Worm (Caenorhabditis elegans): ENCODE results near the gene par-2.
A peak's percentile ranks its signal among the peaks of the same experiment; 100 is the strongest.

par-2 gene

DNA sequence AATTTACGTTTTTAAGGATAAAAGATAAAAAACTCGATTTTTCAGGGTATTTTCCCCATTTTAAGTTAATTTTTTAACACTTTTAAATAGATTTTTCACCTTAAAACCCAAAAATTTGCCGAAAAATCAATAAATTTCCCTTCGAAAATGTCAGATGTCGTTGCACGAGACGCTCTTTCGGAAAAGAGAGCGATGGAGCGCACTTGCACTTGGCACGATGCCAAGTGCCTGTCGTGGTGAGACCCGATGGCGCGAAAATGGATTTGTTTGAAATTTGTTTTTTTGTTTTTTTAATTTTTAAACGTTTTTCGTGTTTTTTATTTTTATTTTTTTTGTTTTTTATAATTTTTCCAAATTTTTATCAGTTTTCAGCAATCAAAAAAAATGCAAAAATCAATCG is 665 bp upstream of the par-2 start, which contains the start of the genes rab-18 and kbp-4 (continued):
- TF ChIP-seq dmd-8 (GFP tag; IDR thresholded peaks at IDR 0.05) (no peak), arid-1 (GFP tag; conservative IDR thresholded peaks at IDR 0.05) (peak; percentile 75), lsy-2 (tag; optimal IDR thresholded peaks at IDR 0.05) (peak; percentile 85 to 97)

DNA sequence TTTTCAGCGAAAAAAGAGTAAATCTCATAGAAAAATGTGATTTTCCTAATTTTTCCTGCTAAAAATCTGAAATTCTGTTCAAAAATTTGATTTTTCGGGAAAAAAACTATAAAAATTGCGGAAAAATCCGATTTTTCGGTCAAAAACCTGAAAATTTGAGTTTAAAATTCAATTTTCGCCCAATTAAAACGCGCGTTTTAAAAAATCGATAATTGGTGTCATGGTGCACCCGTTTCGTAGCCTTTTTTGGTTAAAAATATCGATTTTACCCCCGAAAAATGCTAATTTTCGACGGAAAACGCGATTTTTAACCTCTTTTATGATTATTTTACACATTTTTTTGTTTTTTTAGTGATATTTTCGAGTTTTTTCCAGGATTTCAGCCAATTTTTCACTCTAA is 3.8 kb downstream of the par-2 start:
- peak; percentile 48 for TF ChIP-seq ceh-28 (tag; optimal IDR thresholded peaks at IDR 0.05)
- TF ChIP-seq lsy-2 (tag; optimal IDR thresholded peaks at IDR 0.05) = no peak

DNA sequence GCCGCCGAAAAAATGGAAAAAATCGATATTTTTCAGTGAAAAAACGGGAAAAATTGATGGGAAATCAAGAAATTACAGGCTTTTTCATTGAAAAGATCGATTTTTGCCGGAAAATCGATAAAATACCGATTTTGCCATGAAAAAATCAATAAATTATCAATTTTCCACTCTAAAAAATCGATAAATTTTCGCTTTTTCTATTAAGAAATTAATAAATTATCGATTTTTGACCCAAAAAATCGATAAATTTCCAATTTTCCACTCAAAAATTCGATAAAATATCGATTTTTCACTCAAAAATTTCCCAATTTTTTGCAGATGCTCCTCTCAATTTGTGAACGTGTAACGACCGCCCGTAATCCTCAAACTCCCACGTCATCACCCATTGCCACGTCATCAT is 13.2 kb downstream of the par-2 start:
- TF ChIP-seq zfp-2 (tag; optimal IDR thresholded peaks at IDR 0.05) (no peak), attf-4 (tag; optimal IDR thresholded peaks at IDR 0.05) (no peak), dve-1 (tag; optimal IDR thresholded peaks at IDR 0.05; ENCODE audit: insufficient read depth) (no peak), ceh-28 (tag; optimal IDR thresholded peaks at IDR 0.05) (peak; percentile 86), ceh-44 (GFP tag; IDR thresholded peaks at IDR 0.05) (no peak), dpl-1 (GFP tag; optimal IDR thresholded peaks at IDR 0.05) (no peak), nhr-48 (tag; optimal IDR thresholded peaks at IDR 0.05) (no peak), mdt-29 (GFP tag; IDR thresholded peaks at IDR 0.05) (no peak)

DNA sequence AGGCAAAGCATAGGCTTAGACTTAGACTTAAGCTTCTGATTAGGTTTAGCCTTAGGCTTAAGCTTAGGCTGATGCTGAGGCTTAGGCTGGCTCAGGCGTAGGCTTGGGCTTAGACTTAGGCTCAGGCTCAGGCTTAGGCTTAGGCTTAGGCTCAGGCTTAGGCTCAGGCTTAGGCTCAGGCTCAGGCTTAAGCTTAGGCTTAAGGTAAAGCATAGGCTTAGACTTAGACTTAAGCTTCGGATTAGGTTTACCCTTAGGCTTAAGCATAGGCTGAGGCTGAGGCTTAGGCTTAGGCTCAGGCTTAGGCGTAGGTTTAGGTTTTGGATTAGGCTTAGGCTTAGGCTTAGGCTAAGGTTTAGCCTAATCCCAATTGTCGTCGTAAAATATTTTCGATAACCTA is 18.3 kb downstream of the par-2 start:
- no peak for TF ChIP-seq Y75B8A.6 (GFP tag; IDR thresholded peaks at IDR 0.05)

DNA sequence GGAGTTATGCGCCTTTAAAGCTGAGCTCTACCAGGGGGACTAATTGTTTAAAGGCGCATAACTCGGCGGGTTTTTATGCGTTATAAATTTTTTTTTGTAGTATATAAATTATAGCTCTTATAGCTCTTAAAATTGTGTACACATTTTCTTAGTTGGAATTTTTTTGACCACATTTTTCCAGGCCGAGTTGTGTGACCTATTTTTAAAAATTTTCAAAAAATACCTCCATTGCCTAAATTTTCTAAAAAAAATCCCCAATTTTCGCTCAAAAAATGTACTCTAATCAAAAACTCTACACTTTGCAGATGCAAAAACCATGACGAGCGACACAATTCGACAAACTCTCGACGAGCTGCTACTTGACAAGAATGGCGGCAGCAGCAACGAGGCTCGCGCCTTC is 21.7 kb downstream of the par-2 start, which contains the start of gene exc-6:
Gene exc-6, plus strand, starts transcription at position 301 of the 400 bp plus-strand sequence.
- no peak for TF ChIP-seq vab-7 (GFP tag; IDR thresholded peaks at IDR 0.05)
- TF ChIP-seq unc-62 (GFP tag; optimal IDR thresholded peaks at IDR 0.05 in 1 of 2) = peak in 1 of 2 experiments; percentile 61
- no peak for TF ChIP-seq unc-62 (tag; optimal IDR thresholded peaks at IDR 0.05)

DNA sequence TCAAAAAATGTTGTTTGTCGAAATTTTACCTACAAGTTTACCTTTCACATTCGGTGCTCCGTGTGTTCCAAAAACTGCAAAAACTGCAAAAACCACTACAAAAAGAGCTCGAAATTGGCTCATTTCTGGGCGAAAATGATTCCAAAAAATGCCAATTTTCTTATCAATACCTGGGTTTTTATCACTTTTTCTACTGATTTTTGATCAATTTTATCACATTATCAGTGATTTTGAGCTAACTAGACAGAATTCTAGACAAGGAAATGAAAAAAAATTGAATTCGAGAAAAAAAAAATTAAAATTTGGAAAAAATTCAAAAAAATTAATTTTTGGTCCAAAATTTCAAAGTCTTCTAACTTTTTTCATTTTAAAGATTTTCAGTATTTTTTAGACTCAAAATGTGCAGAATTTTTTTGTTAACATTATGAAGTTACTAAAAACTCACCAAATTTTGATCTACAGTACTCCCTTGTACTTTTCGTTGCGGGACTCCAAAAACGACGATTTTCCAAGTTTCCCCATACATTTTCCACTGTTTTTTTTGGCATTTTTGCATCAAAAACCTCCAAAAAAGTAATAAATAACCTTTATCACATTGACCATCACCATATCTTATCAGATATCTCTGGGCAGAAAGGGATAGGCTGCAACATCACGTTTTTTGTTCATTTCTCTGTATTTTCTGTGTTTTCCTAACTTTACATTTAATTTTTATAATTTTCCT is 34.8 kb downstream of the par-2 start, which contains the start of the genes F58B6.1 and acsd-1:
Gene F58B6.1, minus strand, starts transcription at position 133 of the 724 bp plus-strand sequence.
Gene acsd-1, plus strand, starts transcription at position 674 of the 724 bp plus-strand sequence.
- TF ChIP-seq zag-1 (tag; optimal IDR thresholded peaks at IDR 0.05) (no peak), pqm-1 (tag; optimal IDR thresholded peaks at IDR 0.05) (peak; percentile 8)

DNA sequence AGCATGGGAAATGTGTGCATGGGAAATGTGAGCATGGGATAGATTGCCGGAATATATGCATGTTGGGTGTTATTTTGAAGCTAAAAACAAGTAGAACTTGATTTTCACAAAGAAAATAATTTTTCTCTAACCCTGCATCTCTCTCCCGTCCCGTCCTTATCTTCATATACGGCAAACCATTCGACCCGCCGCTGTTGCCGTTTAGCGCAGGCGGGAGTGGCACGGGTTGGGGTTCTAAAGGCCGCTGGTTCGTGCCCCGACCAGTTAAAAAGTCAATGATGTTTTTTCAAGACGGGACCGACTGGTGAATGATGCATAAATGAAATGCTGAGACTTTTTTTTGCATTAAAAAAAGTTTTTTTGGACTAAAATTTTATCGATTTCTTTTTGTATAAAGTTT is 41.0 kb downstream of the par-2 start:
- TF ChIP-seq dmd-9 (GFP tag; IDR thresholded peaks at IDR 0.05) (no peak), hif-1 (tag; optimal IDR thresholded peaks at IDR 0.05) (peak in 1 of 2 experiments; percentile 11), ctbp-1 (GFP tag; IDR thresholded peaks at IDR 0.05) (peak; percentile 71), fos-1 (tag; optimal IDR thresholded peaks at IDR 0.05) (no peak), hmg-1.1 (GFP tag; IDR thresholded peaks at IDR 0.05) (peak; percentile 82), unc-39 (tag; optimal IDR thresholded peaks at IDR 0.05) (no peak), arid-1 (GFP tag; conservative IDR thresholded peaks at IDR 0.05) (0 out of 2 replicates have a peak, but pooled peaks have one; percentile 48), zip-2 (tag; optimal IDR thresholded peaks at IDR 0.05) (no peak), lin-15B (tag; optimal IDR thresholded peaks at IDR 0.05) (no peak), tra-1 (GFP tag; IDR thresholded peaks at IDR 0.05) (peak; percentile 48; the same call in 1 of the 2 replicates), attf-4 (tag; optimal IDR thresholded peaks at IDR 0.05) (no peak), lim-7 (GFP tag; IDR thresholded peaks at IDR 0.05) (peak; percentile 67; the same call in 1 of the 2 replicates), F44E2.7 (GFP tag; IDR thresholded peaks at IDR 0.05) (no peak), ces-1 (GFP tag; optimal IDR thresholded peaks at IDR 0.05) (no peak), ceh-62 (tag; optimal IDR thresholded peaks at IDR 0.05) (no peak), mep-1 (tag; optimal IDR thresholded peaks at IDR 0.05) (peak; percentile 50), duxl-1 (tag; optimal IDR thresholded peaks at IDR 0.05; ENCODE audit: poor library complexity) (peak; percentile 68), F26F4.8 (GFP tag; conservative IDR thresholded peaks at IDR 0.05) (peak; percentile 50; the same call in 1 of the 2 replicates), rbr-2 (tag; optimal IDR thresholded peaks at IDR 0.05) (peak; percentile 50), nhr-111 (GFP tag; optimal IDR thresholded peaks at IDR 0.05) (no peak), F10B5.3 (tag; optimal IDR thresholded peaks at IDR 0.05) (no peak), ceh-82 (tag; optimal IDR thresholded peaks at IDR 0.05) (no peak), snpc-4 (tag; optimal IDR thresholded peaks at IDR 0.05) (no peak), dpl-1 (GFP tag; optimal IDR thresholded peaks at IDR 0.05) (no peak), lin-29 (GFP tag; IDR thresholded peaks at IDR 0.05) (no peak)
